Worm (Caenorhabditis elegans) whole organism, L1 larva: ENCODE data around the gene F42G2.7.

Experiments
- C04F5.9 ChIP-seq: sonication (generic microtip); optimal IDR thresholded peaks from 2 replicates; lab custom pipeline; 2016; ENCODE audit warnings: missing genetic modification characterization, missing compliant biosample characterization
- aly-2 ChIP-seq: fragments of 150-350 bp; optimal IDR thresholded peaks from 2 replicates; lab custom pipeline; 2014; ENCODE audit warnings: missing biosample characterization, missing genetic modification characterization
- ama-1 ChIP-seq: fragments of 150-350 bp; optimal IDR thresholded peaks from 2 replicates; lab custom pipeline; 2014
- blmp-1 ChIP-seq: fragments of 150-350 bp; optimal IDR thresholded peaks from 2 replicates; lab custom pipeline; 2014; ENCODE audit warnings: missing biosample characterization, missing genetic modification characterization
- ceh-63 ChIP-seq: fragments of 200-800 bp; sonication (Bioruptor generic); optimal IDR thresholded peaks from 2 replicates; lab custom pipeline; 2018; ENCODE audit warnings: mild to moderate bottlenecking, missing genetic modification characterization, missing compliant biosample characterization
- ceh-82 ChIP-seq, 3 experiments: fragments of 150-350 bp in 1 of 3; sonication (generic microtip) in 2 of 3; optimal IDR thresholded peaks; 2 replicates each; lab custom pipeline; 2014 to 2017; ENCODE audit warnings: missing biosample characterization in 3 of 3, missing genetic modification characterization in 3 of 3
- ceh-88 ChIP-seq: fragments of 200-800 bp; sonication (Bioruptor generic); IDR thresholded peaks from 2 replicates; pipeline ENCODE4 v1.3.6; 2022; ENCODE audit warnings: missing genetic modification characterization, missing compliant biosample characterization
- ceh-90 ChIP-seq: sonication (generic microtip); optimal IDR thresholded peaks from 2 replicates; lab custom pipeline; 2016; ENCODE audit warnings: missing genetic modification characterization, missing compliant biosample characterization
- dpl-1 ChIP-seq, 3 experiments: fragments of 150-350 bp in 2 of 3; sonication (generic microtip) in 1 of 3; optimal IDR thresholded peaks; 2 replicates each; lab custom pipeline; 2014 to 2017; ENCODE audit warnings: missing biosample characterization in 3 of 3, missing genetic modification characterization in 3 of 3, missing genetic modification reagents in 3 of 3
- dsc-1 ChIP-seq: sonication (generic microtip); optimal IDR thresholded peaks from 2 replicates; lab custom pipeline; 2016; ENCODE audit warnings: mild to moderate bottlenecking, missing genetic modification characterization, missing compliant biosample characterization
- efl-1 ChIP-seq, 4 experiments: fragments of 150-350 bp; optimal IDR thresholded peaks in 3 of 4; peaks in 1 of 4; 1 replicate in 1 of 4; 2 replicates in 3 of 4; lab custom pipeline; 2014; ENCODE audit warnings: missing biosample characterization in 2 of 4, missing genetic modification characterization in 2 of 4, missing genetic modification reagents in 2 of 4
- elt-2 ChIP-seq: sonication (generic microtip); optimal IDR thresholded peaks from 2 replicates; lab custom pipeline; 2016; ENCODE audit warnings: missing genetic modification characterization, mild to moderate bottlenecking, inconsistent platforms, missing compliant biosample characterization, missing genetic modification reagents
- elt-3 ChIP-seq, 6 experiments: fragments of 150-350 bp in 1 of 6; sonication (generic microtip); optimal IDR thresholded peaks; 2 replicates each; lab custom pipeline; 2017 to 2018; ENCODE audit warnings: missing biosample characterization in 6 of 6, missing genetic modification characterization in 6 of 6, inconsistent platforms in 1 of 6
- ets-5 ChIP-seq: fragments of 200-800 bp; sonication (Bioruptor generic); IDR thresholded peaks from 2 replicates; pipeline ENCODE4 v1.3.6; 2022; ENCODE audit warnings: missing genetic modification characterization, missing compliant biosample characterization
- fkh-10 ChIP-seq: sonication (generic microtip); optimal IDR thresholded peaks from 2 replicates; lab custom pipeline; 2017; ENCODE audit warnings: missing biosample characterization, missing genetic modification reagents, missing genetic modification characterization
- fos-1 ChIP-seq: fragments of 150-350 bp; optimal IDR thresholded peaks from 2 replicates; lab custom pipeline; 2014; ENCODE audit warnings: missing biosample characterization, missing genetic modification characterization
- grh-1 ChIP-seq: fragments of 200-800 bp; sonication (Bioruptor generic); IDR thresholded peaks from 2 replicates; pipeline ENCODE4 v1.3.6; 2022; ENCODE audit warnings: missing genetic modification reagents, missing genetic modification characterization, missing compliant biosample characterization
- hpl-2 ChIP-seq: fragments of 150-350 bp; optimal IDR thresholded peaks from 2 replicates; lab custom pipeline; 2014; ENCODE audit warnings: missing biosample characterization, missing genetic modification reagents, missing genetic modification characterization
- irx-1 ChIP-seq: sonication (generic microtip); optimal IDR thresholded peaks from 2 replicates; lab custom pipeline; 2016; ENCODE audit warnings: missing genetic modification characterization, missing compliant biosample characterization
- lin-14 ChIP-seq: fragments of 200-800 bp; sonication (Bioruptor generic); optimal IDR thresholded peaks from 2 replicates; lab custom pipeline; 2018; ENCODE audit warnings: mild to moderate bottlenecking, missing genetic modification characterization, moderate library complexity, missing compliant biosample characterization
- lir-3 ChIP-seq: sonication (generic microtip); optimal IDR thresholded peaks from 2 replicates; lab custom pipeline; 2016; ENCODE audit warnings: mild to moderate bottlenecking, missing genetic modification characterization, moderate library complexity, missing compliant biosample characterization; ENCODE audit not compliant: poor library complexity
- lsy-2 ChIP-seq, 2 experiments: fragments of 150-350 bp; optimal IDR thresholded peaks; 2 replicates each; lab custom pipeline; 2014; ENCODE audit warnings: missing biosample characterization in 2 of 2, missing genetic modification characterization in 2 of 2
- mab-9 ChIP-seq: fragments of 200-800 bp; sonication (Bioruptor generic); IDR thresholded peaks from 2 replicates; pipeline ENCODE4 v1.3.6; 2022; ENCODE audit warnings: missing genetic modification reagents, missing genetic modification characterization, missing compliant biosample characterization
- mdl-1 ChIP-seq, 2 experiments: fragments of 150-350 bp; optimal IDR thresholded peaks; 2 replicates each; lab custom pipeline; 2014 to 2017; ENCODE audit warnings: missing biosample characterization in 2 of 2, missing genetic modification characterization in 2 of 2, inconsistent platforms in 1 of 2
- nhr-11 ChIP-seq: fragments of 150-350 bp; optimal IDR thresholded peaks from 2 replicates; lab custom pipeline; 2014; ENCODE audit warnings: missing biosample characterization, missing genetic modification characterization
- nhr-19 ChIP-seq: fragments of 200-800 bp; sonication (Bioruptor generic); conservative IDR thresholded peaks from 2 replicates; pipeline ENCODE4 v1.3.6; 2022; ENCODE audit warnings: missing genetic modification characterization, missing compliant biosample characterization
- nhr-237 ChIP-seq: fragments of 150-350 bp; optimal IDR thresholded peaks from 2 replicates; lab custom pipeline; 2014; ENCODE audit warnings: missing biosample characterization, missing genetic modification characterization
- nhr-28 ChIP-seq: fragments of 150-350 bp; optimal IDR thresholded peaks from 2 replicates; lab custom pipeline; 2014; ENCODE audit warnings: missing biosample characterization, missing genetic modification characterization
- nhr-71 ChIP-seq: sonication (generic microtip); optimal IDR thresholded peaks from 2 replicates; lab custom pipeline; 2016; ENCODE audit warnings: mild to moderate bottlenecking, missing genetic modification characterization, moderate library complexity, missing compliant biosample characterization
- nhr-76 ChIP-seq: sonication (generic microtip); optimal IDR thresholded peaks from 2 replicates; lab custom pipeline; 2017; ENCODE audit warnings: missing biosample characterization, missing genetic modification characterization
- nhr-77 ChIP-seq: fragments of 150-350 bp; optimal IDR thresholded peaks from 2 replicates; lab custom pipeline; 2014; ENCODE audit warnings: missing biosample characterization, missing genetic modification characterization
- nhr-90 ChIP-seq: sonication (generic microtip); optimal IDR thresholded peaks from 2 replicates; lab custom pipeline; 2016; ENCODE audit warnings: mild to moderate bottlenecking, missing genetic modification characterization, missing compliant biosample characterization; ENCODE audit not compliant: poor library complexity
- snpc-4 ChIP-seq: fragments of 150-350 bp; optimal IDR thresholded peaks from 2 replicates; lab custom pipeline; 2014; ENCODE audit warnings: missing biosample characterization, missing genetic modification characterization
- sptf-1 ChIP-seq: fragments of 150-350 bp; optimal IDR thresholded peaks from 2 replicates; lab custom pipeline; 2014; ENCODE audit warnings: missing biosample characterization, missing genetic modification characterization
- sup-37 ChIP-seq: fragments of 200-800 bp; sonication (Bioruptor generic); optimal IDR thresholded peaks from 2 replicates; lab custom pipeline; 2018; ENCODE audit warnings: mild to moderate bottlenecking, missing genetic modification characterization, missing compliant biosample characterization
- tbx-2 ChIP-seq: sonication (generic microtip); optimal IDR thresholded peaks from 2 replicates; lab custom pipeline; 2016; ENCODE audit warnings: missing genetic modification characterization, missing compliant biosample characterization
- tlp-1 ChIP-seq: fragments of 150-350 bp; optimal IDR thresholded peaks from 2 replicates; lab custom pipeline; 2014; ENCODE audit warnings: missing biosample characterization, missing genetic modification characterization
- unc-30 ChIP-seq: sonication (generic microtip); optimal IDR thresholded peaks from 2 replicates; lab custom pipeline; 2017; ENCODE audit warnings: missing biosample characterization, missing genetic modification characterization
- ztf-11 ChIP-seq, 2 experiments: sonication (generic microtip); optimal IDR thresholded peaks; 2 replicates each; lab custom pipeline; 2016 to 2017; ENCODE audit warnings: missing genetic modification characterization in 2 of 2, missing biosample characterization in 1 of 2, missing compliant biosample characterization in 1 of 2

Gene F42G2.7

ce11 chrII:2418836-2419235, 878 bp downstream of the F42G2.7 start, which contains the start of gene fbxc-20:
TSS of gene fbxc-20 (plus strand) at chrII:2419136.
- TF ChIP-seq nhr-19 (no peak), ceh-63 (GFP tag; lab: Kevin White, UChicago) (no peak)

ce11 chrII:2420685-2421084, 2.7 kb downstream of the F42G2.7 start:
- TF ChIP-seq ceh-82 (tag; optimal IDR thresholded peaks at IDR 0.05; lab: Kevin White, UChicago) (no peak), elt-2 (tag; lab: Kevin White, UChicago) (peak; percentile 42), hpl-2 (peak; percentile 9)

ce11 chrII:2421185-2421584, 3.2 kb downstream of the F42G2.7 start:
- TF ChIP-seq efl-1 (optimal IDR thresholded peaks at IDR 0.05; lab: Kevin White, UChicago) (no peak), efl-1 (GFP tag; optimal IDR thresholded peaks at IDR 0.05 in 1 of 2; lab: Kevin White, UChicago) (no peak), nhr-11 (tag; lab: Kevin White, UChicago) (no peak), elt-2 (tag; lab: Kevin White, UChicago) (peak; percentile 22)

- no peak for TF ChIP-seq ceh-90
- TF ChIP-seq mdl-1 (tag; optimal IDR thresholded peaks at IDR 0.05; lab: Kevin White, UChicago): no peak
- no peak for TF ChIP-seq elt-3 (tag; optimal IDR thresholded peaks at IDR 0.05; lab: Kevin White, UChicago)
- TF ChIP-seq ztf-11 (tag; optimal IDR thresholded peaks at IDR 0.05; lab: Kevin White, UChicago): no peak
- no peak for TF ChIP-seq blmp-1 (tag; lab: Kevin White, UChicago)
- TF ChIP-seq dpl-1 (GFP tag; optimal IDR thresholded peaks at IDR 0.05; lab: Kevin White, UChicago): no peak
- TF ChIP-seq snpc-4: no peak
- TF ChIP-seq aly-2 (tag; lab: Kevin White, UChicago): no peak
- TF ChIP-seq C04F5.9 (tag; lab: Kevin White, UChicago): no peak
- TF ChIP-seq tbx-2 (tag; lab: Kevin White, UChicago): no peak
These were observed 3.9 kb downstream of the F42G2.7 start, which contains the start of gene F42G2.2 for ce11 chrII:2421905-2422304. TSS of gene F42G2.2 (plus strand) at chrII:2422205.

- TF ChIP-seq nhr-28 (no peak), lir-3 (tag; lab: Kevin White, UChicago) (no peak), nhr-77 (tag; lab: Kevin White, UChicago) (no peak), efl-1 (optimal IDR thresholded peaks at IDR 0.05; lab: Kevin White, UChicago) (no peak), efl-1 (GFP tag; optimal IDR thresholded peaks at IDR 0.05 in 1 of 2; lab: Kevin White, UChicago) (peak in 1 of 2 experiments; percentile 38), dpl-1 (GFP tag; optimal IDR thresholded peaks at IDR 0.05; lab: Kevin White, UChicago) (no peak)
These were observed 4.5 kb downstream of the F42G2.7 start for ce11 chrII:2422427-2422826.

ce11 chrII:2431972-2432371, 14.0 kb downstream of the F42G2.7 start, which contains the start of gene ceh-86:
TSS of gene ceh-86 (minus strand) at chrII:2432072.
- TF ChIP-seq fkh-10 (no peak), irx-1 (no peak)

ce11 chrII:2435566-2435965, 17.6 kb downstream of the F42G2.7 start:
- TF ChIP-seq nhr-237 (tag; lab: Kevin White, UChicago) (no peak), nhr-76 (tag; lab: Kevin White, UChicago) (no peak), nhr-90 (tag; lab: Kevin White, UChicago) (no peak), ceh-88 (GFP tag; lab: Robert Waterston, UW) (no peak), ama-1 (lab: Kevin White, UChicago) (no peak), lsy-2 (tag; optimal IDR thresholded peaks at IDR 0.05; lab: Kevin White, UChicago) (no peak), ceh-82 (tag; optimal IDR thresholded peaks at IDR 0.05; lab: Kevin White, UChicago) (no peak), nhr-11 (tag; lab: Kevin White, UChicago) (no peak), elt-3 (tag; optimal IDR thresholded peaks at IDR 0.05; lab: Kevin White, UChicago) (peak in 2 of 6 experiments; percentile 21 to 29), grh-1 (GFP tag; lab: Robert Waterston, UW) (no peak), nhr-19 (no peak), ets-5 (GFP tag; lab: Robert Waterston, UW) (no peak), ceh-63 (GFP tag; lab: Kevin White, UChicago) (no peak), tlp-1 (tag; lab: Kevin White, UChicago) (no peak), nhr-71 (no peak), lin-14 (no peak), tbx-2 (tag; lab: Kevin White, UChicago) (no peak), sptf-1 (no peak), irx-1 (no peak), sup-37 (GFP tag; lab: Kevin White, UChicago) (no peak), fos-1 (no peak), efl-1 (optimal IDR thresholded peaks at IDR 0.05; lab: Kevin White, UChicago) (no peak), efl-1 (GFP tag; optimal IDR thresholded peaks at IDR 0.05 in 1 of 2; lab: Kevin White, UChicago) (peak in 1 of 2 experiments; percentile 40), blmp-1 (tag; lab: Kevin White, UChicago) (peak; percentile 97), dsc-1 (no peak), mab-9 (no peak), unc-30 (tag; lab: Kevin White, UChicago) (no peak)
- TF ChIP-seq, all 84 proteins: peak for 3
